Fruit fly (Drosophila melanogaster): Measurements from ENCODE around the gene obst-E.

DNA sequence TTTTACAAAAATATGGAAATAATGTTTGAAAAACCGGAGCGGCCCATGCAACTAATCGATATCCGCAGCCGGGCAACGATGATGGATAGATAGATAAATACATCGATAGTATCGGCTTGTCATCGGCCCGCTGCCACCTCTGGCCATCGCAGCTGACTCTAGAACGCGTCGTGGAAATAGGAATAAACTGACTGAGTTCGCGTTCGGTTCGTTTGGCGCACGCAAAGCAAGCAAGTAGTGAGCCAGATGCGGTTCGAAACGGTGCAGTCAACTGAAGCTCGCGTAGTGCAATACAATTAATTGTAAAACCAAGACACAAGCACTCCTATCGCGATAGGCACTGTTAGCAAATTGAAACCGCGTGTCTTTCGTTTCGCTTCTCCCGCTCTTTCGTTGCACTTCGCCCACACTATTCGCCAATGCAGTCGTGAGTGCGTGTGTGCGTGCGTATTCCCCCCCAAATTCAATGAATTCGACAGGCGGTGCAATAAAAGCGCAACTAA lies 41.4 kb downstream of the obst-E start, which contains the start of gene CG11030:
- TF ChIP-seq pan (optimal IDR thresholded peaks at IDR 0.05), result no peak
- no peak for TF ChIP-seq CG8478 (optimal IDR thresholded peaks at IDR 0.05)
- no peak for TF ChIP-seq Dll (optimal IDR thresholded peaks at IDR 0.05)
- no peak for TF ChIP-seq usp (GFP tag; optimal IDR thresholded peaks at IDR 0.05)
